Fruit fly (Drosophila melanogaster): ENCODE measurements around the gene PolG1.

PolG1 gene

DNA sequence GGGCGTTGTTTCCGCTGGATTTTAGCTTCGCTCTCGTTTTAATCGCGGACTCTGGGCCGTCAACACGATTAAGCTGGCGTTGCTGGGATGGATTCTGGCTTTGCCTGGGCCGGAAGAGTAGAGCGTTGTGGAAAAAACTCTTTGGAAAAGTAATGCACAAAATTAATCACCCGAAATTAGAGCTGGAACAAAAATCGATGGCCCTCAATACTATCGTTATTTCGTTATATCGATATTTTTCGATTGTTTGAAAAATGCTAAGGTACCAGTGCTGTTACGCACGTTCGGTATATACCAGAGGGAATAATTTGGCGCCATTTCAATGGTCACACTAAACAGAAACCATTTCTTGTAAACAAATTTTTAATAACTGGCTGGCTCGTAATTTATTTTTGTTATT, 2.0 kb upstream of the PolG1 start, which contains the start of the genes Arpc1 and Orc5 (continued):
- TF ChIP-seq D (optimal IDR thresholded peaks at IDR 0.05) (peak; percentile 10), D (GFP tag; optimal IDR thresholded peaks at IDR 0.05) (no peak), CG18599 (GFP tag; optimal IDR thresholded peaks at IDR 0.05) (no peak), MESR4 (GFP tag; optimal IDR thresholded peaks at IDR 0.05) (peak; percentile 74), CG17568 (GFP tag; optimal IDR thresholded peaks at IDR 0.05) (no peak), CG15601 (tag; optimal IDR thresholded peaks at IDR 0.05) (no peak), Doc3 (GFP tag; IDR thresholded peaks at IDR 0.05; ENCODE audit: partially characterized antibody) (peak; percentile 77), CG15696 (tag; optimal IDR thresholded peaks at IDR 0.05) (no peak), Abd-B (GFP tag; optimal IDR thresholded peaks at IDR 0.05) (peak; percentile 17), onecut (GFP tag; IDR thresholded peaks at IDR 0.05) (peak; percentile 48), CG13287 (GFP tag; IDR thresholded peaks at IDR 0.05; ENCODE audit: partially characterized antibody) (peak; percentile 93), Dp (GFP tag; optimal IDR thresholded peaks at IDR 0.05) (peak; percentile 88), CG7963 (GFP tag; IDR thresholded peaks at IDR 0.05; ENCODE audit: partially characterized antibody) (peak; percentile 69), sna (GFP tag; IDR thresholded peaks at IDR 0.05; ENCODE audit: partially characterized antibody) (peak; percentile 84), en (GFP tag; optimal IDR thresholded peaks at IDR 0.05) (no peak), vnd (GFP tag; IDR thresholded peaks at IDR 0.05; ENCODE audit: partially characterized antibody) (peak; percentile 73), Dll (GFP tag; IDR thresholded peaks at IDR 0.05; ENCODE audit: partially characterized antibody) (peak; percentile 88), CG18476 (GFP tag; optimal IDR thresholded peaks at IDR 0.05) (no peak), CG9817 (tag; optimal IDR thresholded peaks at IDR 0.05) (no peak), unc-4 (GFP tag; IDR thresholded peaks at IDR 0.05; ENCODE audit: partially characterized antibody) (peak; percentile 96), CG34422 (GFP tag; IDR thresholded peaks at IDR 0.05) (peak; percentile 29; the same call in 1 of the 3 replicates), CG14710 (tag; optimal IDR thresholded peaks at IDR 0.05) (peak; percentile 63), row (GFP tag; IDR thresholded peaks at IDR 0.05) (peak; percentile 36; the same call in 1 of the 3 replicates), kay (GFP tag; optimal IDR thresholded peaks at IDR 0.05) (peak; percentile 78), amos (GFP tag; IDR thresholded peaks at IDR 0.05; ENCODE audit: partially characterized antibody) (peak; percentile 94), ind (GFP tag; optimal IDR thresholded peaks at IDR 0.05) (no peak), esg (GFP tag; conservative IDR thresholded peaks at IDR 0.05) (no peak), CG16813 (GFP tag; IDR thresholded peaks at IDR 0.05; ENCODE audit: partially characterized antibody) (peak; percentile 88), Optix (GFP tag; IDR thresholded peaks at IDR 0.05) (no peak), Scr (GFP tag; IDR thresholded peaks at IDR 0.05; ENCODE audit: partially characterized antibody) (peak; percentile 86), CoRest (tag; optimal IDR thresholded peaks at IDR 0.05) (peak; percentile 25), CG14860 (GFP tag; IDR thresholded peaks at IDR 0.05; ENCODE audit: partially characterized antibody) (peak; percentile 83), Dref (GFP tag; IDR thresholded peaks at IDR 0.05) (peak; percentile 89), CG4617 (GFP tag; optimal IDR thresholded peaks at IDR 0.05; ENCODE audit: borderline replicate concordance) (peak; percentile 79), dpn (GFP tag; optimal IDR thresholded peaks at IDR 0.05) (peak in 1 of 2 experiments; percentile 27), Opbp (GFP tag; IDR thresholded peaks at IDR 0.05; ENCODE audit: partially characterized antibody) (peak; percentile 89), nom (GFP tag; optimal IDR thresholded peaks at IDR 0.05) (no peak), vfl (GFP tag; optimal IDR thresholded peaks at IDR 0.05) (peak; percentile 7), CG34224 (GFP tag; IDR thresholded peaks at IDR 0.05; ENCODE audit: partially characterized antibody) (peak; percentile 94), CG3995 (GFP tag; optimal IDR thresholded peaks at IDR 0.05) (peak; percentile 11), Med (GFP tag) (peak; percentile 76), mirr (GFP tag; optimal IDR thresholded peaks at IDR 0.05) (no peak), CG14667 (GFP tag; IDR thresholded peaks at IDR 0.05) (no peak), CG10267 (tag; optimal IDR thresholded peaks at IDR 0.05) (peak; percentile 62), fd96Cb (tag; optimal IDR thresholded peaks at IDR 0.05) (no peak), pho (GFP tag; optimal IDR thresholded peaks at IDR 0.05) (no peak), CG7271 (tag; optimal IDR thresholded peaks at IDR 0.05) (peak; percentile 50), E2f2 (GFP tag; IDR thresholded peaks at IDR 0.05) (peak; percentile 90), Kr (GFP tag; optimal IDR thresholded peaks at IDR 0.05) (no peak)

All from whole organism, embryonic.